Worm (Caenorhabditis elegans): ENCODE results near the gene unc-104.

- TF ChIP-seq fos-1 (tag; optimal IDR thresholded peaks at IDR 0.05) (no peak), unc-55 (GFP tag; optimal IDR thresholded peaks at IDR 0.05) (no peak), nhr-25 (tag; optimal IDR thresholded peaks at IDR 0.05) (no peak), nhr-12 (tag; optimal IDR thresholded peaks at IDR 0.05) (no peak), ztf-11 (tag; optimal IDR thresholded peaks at IDR 0.05) (no peak), blmp-1 (tag; optimal IDR thresholded peaks at IDR 0.05; ENCODE audit: insufficient read depth) (peak; percentile 34), skn-1 (tag; optimal IDR thresholded peaks at IDR 0.05) (no peak), nhr-11 (tag; optimal IDR thresholded peaks at IDR 0.05) (no peak), ZK546.5 (tag; optimal IDR thresholded peaks at IDR 0.05) (no peak), aly-2 (tag; optimal IDR thresholded peaks at IDR 0.05) (no peak), peb-1 (tag; optimal IDR thresholded peaks at IDR 0.05) (no peak)
These were observed 15.1 kb upstream of the unc-104 start, which contains the start of gene C15F1.2 for ce11 chrII:6979646-6980045.

Data from whole organism, L2 larva.